Worm (Caenorhabditis elegans) whole organism, L1 larva: ENCODE data around the gene npp-1.

Experiments used
- C34B4.2 ChIP-seq: sonication (generic microtip); optimal IDR thresholded peaks from 2 replicates; lab custom pipeline; 2017; ENCODE audit warnings: mild to moderate bottlenecking, missing genetic modification characterization, missing compliant biosample characterization
- Y116A8C.19 ChIP-seq: sonication (generic microtip); optimal IDR thresholded peaks from 2 replicates; lab custom pipeline; 2016; ENCODE audit warnings: missing compliant biosample characterization, missing genetic modification characterization, borderline replicate concordance
- blmp-1 ChIP-seq: fragments of 150-350 bp; optimal IDR thresholded peaks from 2 replicates; lab custom pipeline; 2014; ENCODE audit warnings: missing biosample characterization, missing genetic modification characterization
- ceh-8 ChIP-seq: fragments of 200-800 bp; sonication (Bioruptor generic); optimal IDR thresholded peaks from 2 replicates; lab custom pipeline; 2018; ENCODE audit warnings: mild to moderate bottlenecking, missing genetic modification characterization, moderate library complexity, missing compliant biosample characterization
- ceh-88 ChIP-seq: fragments of 200-800 bp; sonication (Bioruptor generic); IDR thresholded peaks from 2 replicates; pipeline ENCODE4 v1.3.6; 2022; ENCODE audit warnings: missing genetic modification characterization, missing compliant biosample characterization
- ces-1 ChIP-seq: fragments of 150-350 bp; optimal IDR thresholded peaks from 2 replicates; lab custom pipeline; 2014; ENCODE audit warnings: missing biosample characterization, missing genetic modification reagents, missing genetic modification characterization
- dpl-1 ChIP-seq, 3 experiments: fragments of 150-350 bp in 2 of 3; sonication (generic microtip) in 1 of 3; optimal IDR thresholded peaks; 2 replicates each; lab custom pipeline; 2014 to 2017; ENCODE audit warnings: missing biosample characterization in 3 of 3, missing genetic modification characterization in 3 of 3, missing genetic modification reagents in 3 of 3
- dsc-1 ChIP-seq: sonication (generic microtip); optimal IDR thresholded peaks from 2 replicates; lab custom pipeline; 2016; ENCODE audit warnings: mild to moderate bottlenecking, missing genetic modification characterization, missing compliant biosample characterization
- efl-1 ChIP-seq, 4 experiments: fragments of 150-350 bp; optimal IDR thresholded peaks in 3 of 4; peaks in 1 of 4; 1 replicate in 1 of 4; 2 replicates in 3 of 4; lab custom pipeline; 2014; ENCODE audit warnings: missing biosample characterization in 2 of 4, missing genetic modification characterization in 2 of 4, missing genetic modification reagents in 2 of 4
- egl-13 ChIP-seq: sonication (generic microtip); optimal IDR thresholded peaks from 2 replicates; lab custom pipeline; 2016; ENCODE audit warnings: missing genotype, missing genetic modification reagents, missing genetic modification characterization, missing compliant biosample characterization
- elt-2 ChIP-seq: sonication (generic microtip); optimal IDR thresholded peaks from 2 replicates; lab custom pipeline; 2016; ENCODE audit warnings: missing genetic modification characterization, mild to moderate bottlenecking, inconsistent platforms, missing compliant biosample characterization, missing genetic modification reagents
- elt-3 ChIP-seq, 6 experiments: fragments of 150-350 bp in 1 of 6; sonication (generic microtip); optimal IDR thresholded peaks; 2 replicates each; lab custom pipeline; 2017 to 2018; ENCODE audit warnings: missing biosample characterization in 6 of 6, missing genetic modification characterization in 6 of 6, inconsistent platforms in 1 of 6
- ets-5 ChIP-seq: fragments of 200-800 bp; sonication (Bioruptor generic); IDR thresholded peaks from 2 replicates; pipeline ENCODE4 v1.3.6; 2022; ENCODE audit warnings: missing genetic modification characterization, missing compliant biosample characterization
- fos-1 ChIP-seq: fragments of 150-350 bp; optimal IDR thresholded peaks from 2 replicates; lab custom pipeline; 2014; ENCODE audit warnings: missing biosample characterization, missing genetic modification characterization
- hlh-17 ChIP-seq: fragments of 200-800 bp; sonication (Bioruptor generic); optimal IDR thresholded peaks from 2 replicates; lab custom pipeline; 2018; ENCODE audit warnings: missing genetic modification characterization, mild to moderate bottlenecking, missing compliant biosample characterization, moderate library complexity, borderline replicate concordance
- hpl-2 ChIP-seq: fragments of 150-350 bp; optimal IDR thresholded peaks from 2 replicates; lab custom pipeline; 2014; ENCODE audit warnings: missing biosample characterization, missing genetic modification reagents, missing genetic modification characterization
- isw-1 ChIP-seq: fragments of 200-800 bp; sonication (Bioruptor generic); IDR thresholded peaks from 2 replicates; pipeline ENCODE4 v1.3.6; 2022; ENCODE audit warnings: missing genetic modification characterization, missing compliant biosample characterization
- lin-13 ChIP-seq: fragments of 150-350 bp; optimal IDR thresholded peaks from 2 replicates; lab custom pipeline; 2014; ENCODE audit warnings: missing biosample characterization, missing genetic modification reagents, missing genetic modification characterization
- lin-14 ChIP-seq: fragments of 200-800 bp; sonication (Bioruptor generic); optimal IDR thresholded peaks from 2 replicates; lab custom pipeline; 2018; ENCODE audit warnings: mild to moderate bottlenecking, missing genetic modification characterization, moderate library complexity, missing compliant biosample characterization
- lir-3 ChIP-seq: sonication (generic microtip); optimal IDR thresholded peaks from 2 replicates; lab custom pipeline; 2016; ENCODE audit warnings: mild to moderate bottlenecking, missing genetic modification characterization, moderate library complexity, missing compliant biosample characterization; ENCODE audit not compliant: poor library complexity
- lsy-2 ChIP-seq, 2 experiments: fragments of 150-350 bp; optimal IDR thresholded peaks; 2 replicates each; lab custom pipeline; 2014; ENCODE audit warnings: missing biosample characterization in 2 of 2, missing genetic modification characterization in 2 of 2
- mef-2 ChIP-seq: fragments of 150-350 bp; optimal IDR thresholded peaks from 2 replicates; lab custom pipeline; 2014; ENCODE audit warnings: missing biosample characterization, missing genetic modification characterization
- nhr-11 ChIP-seq: fragments of 150-350 bp; optimal IDR thresholded peaks from 2 replicates; lab custom pipeline; 2014; ENCODE audit warnings: missing biosample characterization, missing genetic modification characterization
- nhr-19 ChIP-seq: fragments of 200-800 bp; sonication (Bioruptor generic); conservative IDR thresholded peaks from 2 replicates; pipeline ENCODE4 v1.3.6; 2022; ENCODE audit warnings: missing genetic modification characterization, missing compliant biosample characterization
- nhr-20 ChIP-seq: sonication (generic microtip); optimal IDR thresholded peaks from 2 replicates; lab custom pipeline; 2016; ENCODE audit warnings: mild to moderate bottlenecking, missing genetic modification characterization, missing compliant biosample characterization
- nhr-28 ChIP-seq: fragments of 150-350 bp; optimal IDR thresholded peaks from 2 replicates; lab custom pipeline; 2014; ENCODE audit warnings: missing biosample characterization, missing genetic modification characterization
- nhr-76 ChIP-seq: sonication (generic microtip); optimal IDR thresholded peaks from 2 replicates; lab custom pipeline; 2017; ENCODE audit warnings: missing biosample characterization, missing genetic modification characterization
- nhr-77 ChIP-seq: fragments of 150-350 bp; optimal IDR thresholded peaks from 2 replicates; lab custom pipeline; 2014; ENCODE audit warnings: missing biosample characterization, missing genetic modification characterization
- nhr-85 ChIP-seq: sonication (generic microtip); peaks from one replicate; lab custom pipeline; 2016; ENCODE audit warnings: missing genetic modification characterization, inconsistent platforms, missing compliant biosample characterization
- nhr-90 ChIP-seq: sonication (generic microtip); optimal IDR thresholded peaks from 2 replicates; lab custom pipeline; 2016; ENCODE audit warnings: mild to moderate bottlenecking, missing genetic modification characterization, missing compliant biosample characterization; ENCODE audit not compliant: poor library complexity
- pag-3 ChIP-seq: sonication (generic microtip); optimal IDR thresholded peaks from 2 replicates; lab custom pipeline; 2017; ENCODE audit warnings: missing genetic modification characterization, mild to moderate bottlenecking, missing compliant biosample characterization, antibody characterized with exemption, borderline replicate concordance; ENCODE audit not compliant: insufficient read depth
- rnt-1 ChIP-seq: sonication (generic microtip); optimal IDR thresholded peaks from 2 replicates; lab custom pipeline; 2016; ENCODE audit warnings: mild to moderate bottlenecking, missing genetic modification characterization, moderate library complexity, missing compliant biosample characterization
- snpc-4 ChIP-seq: fragments of 150-350 bp; optimal IDR thresholded peaks from 2 replicates; lab custom pipeline; 2014; ENCODE audit warnings: missing biosample characterization, missing genetic modification characterization
- snu-23 ChIP-seq: sonication (generic microtip); optimal IDR thresholded peaks from 2 replicates; lab custom pipeline; 2016; ENCODE audit warnings: missing genetic modification characterization, missing compliant biosample characterization
- sptf-1 ChIP-seq: fragments of 150-350 bp; optimal IDR thresholded peaks from 2 replicates; lab custom pipeline; 2014; ENCODE audit warnings: missing biosample characterization, missing genetic modification characterization
- unc-130 ChIP-seq: fragments of 150-350 bp; optimal IDR thresholded peaks from 2 replicates; lab custom pipeline; 2017; ENCODE audit warnings: missing biosample characterization, missing genetic modification characterization, inconsistent platforms
- unc-62 ChIP-seq: fragments of 150-350 bp; optimal IDR thresholded peaks from 2 replicates; lab custom pipeline; 2014; ENCODE audit warnings: missing biosample characterization, missing genetic modification reagents, missing genetic modification characterization
- unc-98 ChIP-seq: fragments of 200-800 bp; sonication (Bioruptor generic); IDR thresholded peaks from 2 replicates; pipeline ENCODE4 v1.3.6; 2022; ENCODE audit warnings: missing genetic modification characterization, missing compliant biosample characterization
- zag-1 ChIP-seq: fragments of 150-350 bp; optimal IDR thresholded peaks from 2 replicates; lab custom pipeline; 2014; ENCODE audit warnings: missing biosample characterization, missing genetic modification characterization
- zip-4 ChIP-seq: fragments of 200-800 bp; sonication (Bioruptor generic); optimal IDR thresholded peaks from 2 replicates; lab custom pipeline; 2018; ENCODE audit warnings: mild to moderate bottlenecking, missing genetic modification characterization, moderate library complexity, missing compliant biosample characterization
- ztf-11 ChIP-seq, 2 experiments: sonication (generic microtip); optimal IDR thresholded peaks; 2 replicates each; lab custom pipeline; 2016 to 2017; ENCODE audit warnings: missing genetic modification characterization in 2 of 2, missing biosample characterization in 1 of 2, missing compliant biosample characterization in 1 of 2
- ztf-4 ChIP-seq: fragments of 150-350 bp; optimal IDR thresholded peaks from 2 replicates; lab custom pipeline; 2014; ENCODE audit warnings: missing biosample characterization, missing genetic modification characterization

The npp-1 gene

ce11 chrIV:9858970-9859369 lies 682 bp downstream of the npp-1 start:
- TF ChIP-seq ceh-8 (GFP tag; lab: Kevin White, UChicago) (no peak), elt-3 (tag; optimal IDR thresholded peaks at IDR 0.05; lab: Kevin White, UChicago) (no peak), rnt-1 (tag; lab: Kevin White, UChicago) (no peak), nhr-85 (tag; lab: Kevin White, UChicago) (no peak), dsc-1 (tag; lab: Kevin White, UChicago) (no peak), ztf-11 (tag; optimal IDR thresholded peaks at IDR 0.05; lab: Kevin White, UChicago) (no peak)

- TF ChIP-seq elt-2 (tag; lab: Kevin White, UChicago), result no peak
- TF ChIP-seq ces-1 (GFP tag; lab: Kevin White, UChicago), result no peak
- no peak for TF ChIP-seq unc-62 (GFP tag; lab: Kevin White, UChicago)
- no peak for TF ChIP-seq pag-3 (tag; lab: Kevin White, UChicago)
- no peak for TF ChIP-seq ceh-8 (GFP tag; lab: Kevin White, UChicago)
- TF ChIP-seq ets-5, result no peak
- no peak for TF ChIP-seq efl-1 (optimal IDR thresholded peaks at IDR 0.05; lab: Kevin White, UChicago)
- no peak for TF ChIP-seq efl-1 (GFP tag; optimal IDR thresholded peaks at IDR 0.05 in 1 of 2; lab: Kevin White, UChicago)
- TF ChIP-seq zag-1 (tag; lab: Kevin White, UChicago), result no peak
- TF ChIP-seq ztf-4 (tag; lab: Kevin White, UChicago), result no peak
- TF ChIP-seq dsc-1 (tag; lab: Kevin White, UChicago), result no peak
- TF ChIP-seq lin-14, result no peak
- TF ChIP-seq, all 84 proteins: peak for 0
Observed at ce11 chrIV:9861921-9862320, 3.6 kb downstream of the npp-1 start, which contains the start of gene K07F5.14. Gene K07F5.14 (plus strand): TSS chrIV:9862221.

ce11 chrIV:9863817-9864216 lies 5.5 kb downstream of the npp-1 start, which contains the start of gene K07F5.16:
Gene K07F5.16 (plus strand): TSS chrIV:9864117.
- TF ChIP-seq nhr-19 (no peak), mef-2 (no peak), nhr-11 (tag; lab: Kevin White, UChicago) (no peak), unc-130 (no peak), C34B4.2 (no peak), ets-5 (no peak), sptf-1 (no peak), lin-13 (GFP tag; lab: Kevin White, UChicago) (no peak), ceh-88 (GFP tag; lab: Robert Waterston, UW) (no peak), hlh-17 (no peak), zip-4 (GFP tag; lab: Kevin White, UChicago) (no peak), fos-1 (tag; lab: Kevin White, UChicago) (no peak), nhr-90 (no peak)

ce11 chrIV:9864778-9865177 lies 6.5 kb downstream of the npp-1 start, which contains the start of the genes K07F5.15 and K07F5.22:
Gene K07F5.15 (plus strand): TSS chrIV:9865078.
Gene K07F5.22 (plus strand): TSS chrIV:9865078.
- no peak for TF ChIP-seq unc-98 (GFP tag; lab: Robert Waterston, UW)
- TF ChIP-seq rnt-1 (tag; lab: Kevin White, UChicago), result no peak

ce11 chrIV:9866865-9867264 lies 8.6 kb downstream of the npp-1 start:
- peak; percentile 59 for TF ChIP-seq nhr-20 (tag; lab: Kevin White, UChicago)
- no peak for TF ChIP-seq isw-1 (GFP tag; lab: Robert Waterston, UW)
- no peak for TF ChIP-seq nhr-77 (tag; lab: Kevin White, UChicago)
- no peak for TF ChIP-seq lin-14
- no peak for TF ChIP-seq egl-13

ce11 chrIV:9867915-9868314 lies 9.6 kb downstream of the npp-1 start:
- TF ChIP-seq lir-3 (tag; lab: Kevin White, UChicago) (peak; percentile 56), snu-23 (GFP tag; lab: Kevin White, UChicago) (peak; percentile 86), snpc-4 (tag; lab: Kevin White, UChicago) (no peak), nhr-19 (peak; percentile 87), blmp-1 (tag; lab: Kevin White, UChicago) (peak; percentile 94), lsy-2 (tag; optimal IDR thresholded peaks at IDR 0.05; lab: Kevin White, UChicago) (peak; percentile 61 to 74), ztf-4 (tag; lab: Kevin White, UChicago) (peak; percentile 62), nhr-76 (no peak), lin-13 (GFP tag; lab: Kevin White, UChicago) (peak; percentile 36), dpl-1 (GFP tag; optimal IDR thresholded peaks at IDR 0.05; lab: Kevin White, UChicago) (peak in 1 of 3 experiments; percentile 28), Y116A8C.19 (tag; lab: Kevin White, UChicago) (no peak), fos-1 (tag; lab: Kevin White, UChicago) (no peak), dsc-1 (tag; lab: Kevin White, UChicago) (no peak), hpl-2 (no peak), zip-4 (GFP tag; lab: Kevin White, UChicago) (no peak), nhr-28 (tag; lab: Kevin White, UChicago) (no peak), elt-3 (tag; optimal IDR thresholded peaks at IDR 0.05; lab: Kevin White, UChicago) (peak in 5 of 6 experiments; percentile 56 to 98 (median 67)), sptf-1 (no peak)
